Fruit fly (Drosophila melanogaster) whole organism, prepupa: Measurements from ENCODE around the gene GstD2.

Experiments used
- CG10631 ChIP-seq: fragments of 200-800 bp; sonication (Bioruptor generic); optimal IDR thresholded peaks from 2 replicates; lab custom pipeline; 2016; ENCODE audit warnings: missing biosample characterization, missing genetic modification characterization
- CG11902 ChIP-seq: fragments of 200-800 bp; sonication (Bioruptor generic); optimal IDR thresholded peaks from 3 replicates; lab custom pipeline; 2016; ENCODE audit warnings: missing biosample characterization, missing genetic modification characterization
- CG15336 ChIP-seq: fragments of 200-800 bp; sonication (Bioruptor generic); IDR thresholded peaks from 2 replicates; pipeline ENCODE4 v1.3.6; 2022; ENCODE audit warnings: missing biosample characterization, missing genetic modification characterization
- CG1621 ChIP-seq: fragments of 200-800 bp; sonication (Bioruptor generic); optimal IDR thresholded peaks from 3 replicates; lab custom pipeline; 2018; ENCODE audit warnings: missing biosample characterization, mild to moderate bottlenecking, missing genetic modification characterization
- CG16779 ChIP-seq: fragments of 200-800 bp; sonication (Bioruptor generic); optimal IDR thresholded peaks from 3 replicates; lab custom pipeline; 2017; ENCODE audit warnings: missing biosample characterization, mild to moderate bottlenecking, missing genetic modification characterization
- CG32006 ChIP-seq: fragments of 200-800 bp; sonication (Bioruptor generic); optimal IDR thresholded peaks from 3 replicates; lab custom pipeline; 2017; ENCODE audit warnings: missing biosample characterization, mild to moderate bottlenecking, missing genetic modification characterization
- CG34406 ChIP-seq: fragments of 200-800 bp; sonication (Bioruptor generic); optimal IDR thresholded peaks from 3 replicates; lab custom pipeline; 2016; ENCODE audit warnings: missing biosample characterization, missing genetic modification characterization
- CG3919 ChIP-seq: fragments of 200-800 bp; sonication (Bioruptor generic); optimal IDR thresholded peaks from 3 replicates; lab custom pipeline; 2016; ENCODE audit warnings: missing biosample characterization, missing genetic modification characterization
- CG4318 ChIP-seq: fragments of 200-800 bp; sonication (Bioruptor generic); optimal IDR thresholded peaks from 3 replicates; lab custom pipeline; 2017; ENCODE audit warnings: missing biosample characterization, mild to moderate bottlenecking, missing genetic modification characterization
- CG6163 ChIP-seq: fragments of 200-800 bp; sonication (Bioruptor generic); IDR thresholded peaks from 3 replicates; pipeline ENCODE4 v1.3.6; 2022; ENCODE audit warnings: missing biosample characterization, missing genetic modification characterization
- CG6792 ChIP-seq: fragments of 200-800 bp; sonication (Bioruptor generic); optimal IDR thresholded peaks from 3 replicates; lab custom pipeline; 2016; ENCODE audit warnings: missing biosample characterization, missing genetic modification characterization
- CG6854 ChIP-seq: fragments of 200-800 bp; sonication (Bioruptor generic); optimal IDR thresholded peaks from 2 replicates; lab custom pipeline; 2017; ENCODE audit warnings: missing biosample characterization, mild to moderate bottlenecking, missing genetic modification characterization
- CG7368 ChIP-seq: fragments of 200-800 bp; sonication (Bioruptor generic); optimal IDR thresholded peaks from 3 replicates; lab custom pipeline; 2016; ENCODE audit warnings: missing biosample characterization, missing genetic modification characterization
- CG8119 ChIP-seq: fragments of 200-800 bp; sonication (Bioruptor generic); IDR thresholded peaks from 3 replicates; pipeline ENCODE4 v1.3.6; 2022; ENCODE audit warnings: missing biosample characterization, missing genetic modification characterization
- CG8319 ChIP-seq: fragments of 200-800 bp; sonication (Bioruptor generic); optimal IDR thresholded peaks from 3 replicates; lab custom pipeline; 2016; ENCODE audit warnings: missing biosample characterization, missing genetic modification characterization
- Eip75B ChIP-seq: fragments of 200-800 bp; sonication (Bioruptor generic); optimal IDR thresholded peaks from 3 replicates; lab custom pipeline; 2016; ENCODE audit warnings: missing biosample characterization, missing genetic modification characterization
- Eip78C ChIP-seq: fragments of 200-800 bp; sonication (Bioruptor generic); peaks from one replicate; lab custom pipeline; 2016; ENCODE audit warnings: missing biosample characterization, missing genetic modification characterization
- Eip93F ChIP-seq: fragments of 200-800 bp; sonication (Bioruptor generic); optimal IDR thresholded peaks from 2 replicates; lab custom pipeline; 2016; ENCODE audit warnings: missing biosample characterization, mild to moderate bottlenecking, missing genetic modification characterization
- Ets21C ChIP-seq: fragments of 200-800 bp; sonication (Bioruptor generic); optimal IDR thresholded peaks from 3 replicates; lab custom pipeline; 2016; ENCODE audit warnings: missing biosample characterization, missing genetic modification characterization
- Hr38 ChIP-seq: sonication (Bioruptor generic); optimal IDR thresholded peaks from 2 replicates; lab custom pipeline; 2016; ENCODE audit warnings: missing biosample characterization, missing genetic modification characterization
- Hr39 ChIP-seq: fragments of 200-800 bp; sonication (Bioruptor generic); optimal IDR thresholded peaks from 2 replicates; lab custom pipeline; 2016; ENCODE audit warnings: missing biosample characterization, missing genetic modification characterization
- OdsH ChIP-seq: fragments of 200-800 bp; sonication (Bioruptor generic); optimal IDR thresholded peaks from 3 replicates; lab custom pipeline; 2016; ENCODE audit warnings: missing biosample characterization, missing genetic modification characterization
- Smox ChIP-seq: fragments of 200-800 bp; sonication (Bioruptor generic); optimal IDR thresholded peaks from 3 replicates; lab custom pipeline; 2016; ENCODE audit warnings: missing biosample characterization, missing genetic modification characterization
- Sox14 ChIP-seq: fragments of 200-800 bp; sonication (Bioruptor generic); optimal IDR thresholded peaks from 3 replicates; lab custom pipeline; 2016; ENCODE audit warnings: missing biosample characterization, missing genetic modification characterization
- achi ChIP-seq: fragments of 200-800 bp; sonication (Bioruptor generic); optimal IDR thresholded peaks from 3 replicates; lab custom pipeline; 2016; ENCODE audit warnings: missing biosample characterization, missing genetic modification characterization
- acj6 ChIP-seq: fragments of 200-800 bp; sonication (Bioruptor generic); optimal IDR thresholded peaks from 3 replicates; lab custom pipeline; 2016; ENCODE audit warnings: missing biosample characterization, missing genetic modification characterization
- cyc ChIP-seq: fragments of 200-800 bp; sonication (Bioruptor generic); optimal IDR thresholded peaks from 3 replicates; lab custom pipeline; 2016; ENCODE audit warnings: missing biosample characterization, missing genetic modification characterization
- dac ChIP-seq: fragments of 200-800 bp; sonication (Bioruptor generic); optimal IDR thresholded peaks from 2 replicates; lab custom pipeline; 2017; ENCODE audit warnings: missing biosample characterization, mild to moderate bottlenecking, missing genetic modification characterization
- dsx ChIP-seq: fragments of 200-800 bp; optimal IDR thresholded peaks from 3 replicates; lab custom pipeline; 2019; ENCODE audit warnings: missing biosample characterization, mild to moderate bottlenecking, missing genetic modification characterization, moderate library complexity; ENCODE audit not compliant: poor library complexity, severe bottlenecking
- esn ChIP-seq: fragments of 200-800 bp; sonication (Bioruptor generic); optimal IDR thresholded peaks from 2 replicates; lab custom pipeline; 2016; ENCODE audit warnings: missing biosample characterization, mild to moderate bottlenecking, missing genetic modification characterization, moderate library complexity
- fd59A ChIP-seq: fragments of 200-800 bp; sonication (Bioruptor generic); optimal IDR thresholded peaks from 2 replicates; lab custom pipeline; 2017; ENCODE audit warnings: missing biosample characterization, mild to moderate bottlenecking, missing genetic modification characterization, missing genetic modification reagents
- fd85E ChIP-seq: fragments of 200-800 bp; sonication (Bioruptor generic); optimal IDR thresholded peaks from 3 replicates; lab custom pipeline; 2016; ENCODE audit warnings: missing biosample characterization, missing genetic modification characterization
- fkh ChIP-seq: fragments of 200-800 bp; sonication (Bioruptor generic); optimal IDR thresholded peaks from 3 replicates; lab custom pipeline; 2017; ENCODE audit warnings: missing biosample characterization, mild to moderate bottlenecking, missing genetic modification characterization, moderate library complexity
- net ChIP-seq: fragments of 200-800 bp; sonication (Bioruptor generic); optimal IDR thresholded peaks from 3 replicates; lab custom pipeline; 2016; ENCODE audit warnings: missing biosample characterization, missing genetic modification characterization
- pdm3 ChIP-seq: fragments of 200-800 bp; sonication (Bioruptor generic); optimal IDR thresholded peaks from 3 replicates; lab custom pipeline; 2016; ENCODE audit warnings: missing biosample characterization, missing genetic modification characterization
- spab ChIP-seq: fragments of 200-800 bp; sonication (Bioruptor generic); optimal IDR thresholded peaks from 2 replicates; lab custom pipeline; 2017; ENCODE audit warnings: missing biosample characterization, mild to moderate bottlenecking, missing genetic modification characterization, missing genetic modification reagents
- ss ChIP-seq, 2 experiments: fragments of 200-800 bp; sonication (Bioruptor generic); optimal IDR thresholded peaks; 2 replicates in 1 of 2; 3 replicates in 1 of 2; lab custom pipeline; 2017 to 2018; ENCODE audit warnings: mild to moderate bottlenecking in 2 of 2, missing biosample characterization in 2 of 2, missing genetic modification characterization in 2 of 2, moderate library complexity in 1 of 2
- svp ChIP-seq: fragments of 200-800 bp; sonication (Bioruptor generic); peaks from one replicate; lab custom pipeline; 2016; ENCODE audit warnings: missing biosample characterization, missing genetic modification characterization
- vri ChIP-seq: fragments of 200-800 bp; sonication (Bioruptor generic); optimal IDR thresholded peaks from 3 replicates; lab custom pipeline; 2016; ENCODE audit warnings: missing biosample characterization, mild to moderate bottlenecking, missing genetic modification characterization

GstD2 gene

DNA sequence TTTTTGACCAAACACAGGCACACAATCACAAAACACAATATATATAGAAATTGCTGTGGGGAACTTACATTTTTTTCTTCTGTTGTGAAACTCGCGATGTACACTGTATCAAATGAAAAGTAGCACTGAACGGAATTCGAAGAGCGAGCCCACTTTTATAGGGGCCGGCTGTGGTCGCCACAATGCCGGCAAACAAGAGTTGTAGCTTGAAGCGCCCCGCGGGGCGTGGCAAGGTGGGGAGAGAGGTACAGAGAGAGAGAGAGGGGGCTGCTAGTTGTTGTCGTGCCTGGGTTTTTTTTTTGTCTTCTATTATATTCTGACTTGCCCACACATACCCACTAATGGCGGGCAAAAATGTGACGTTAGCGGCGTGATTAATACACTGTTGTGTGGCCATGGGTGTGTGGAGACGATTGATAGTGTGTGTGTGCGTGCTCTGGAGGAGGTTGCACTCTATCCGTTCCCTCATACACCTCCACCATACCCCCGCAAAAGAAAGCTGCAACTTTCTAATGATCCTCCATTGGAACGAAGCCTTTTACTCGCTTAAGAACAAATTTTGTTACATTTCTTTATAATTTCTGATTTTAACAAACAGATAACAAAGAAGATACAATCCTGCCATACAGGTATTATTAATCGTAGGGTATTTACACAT is 2.5 kb upstream of the GstD2 start, which contains the start of gene GstD1 (continued):
- TF ChIP-seq Hr38 (GFP tag; lab: Kevin White, UChicago) (no peak), acj6 (peak; percentile 43), Eip75B (GFP tag; lab: Kevin White, UChicago) (peak; percentile 35), CG15336 (peak; percentile 76), esn (GFP tag; lab: Kevin White, UChicago) (peak; percentile 60), cyc (GFP tag; lab: Kevin White, UChicago) (peak; percentile 60), Eip93F (GFP tag; lab: Kevin White, UChicago) (no peak), Ets21C (peak; percentile 39), CG7368 (GFP tag; lab: Kevin White, UChicago) (peak; percentile 1), CG4318 (GFP tag; lab: Kevin White, UChicago) (peak; percentile 76), fkh (GFP tag; lab: Kevin White, UChicago) (peak; percentile 62), Smox (peak; percentile 36), Eip78C (GFP tag; lab: Kevin White, UChicago) (peak; percentile 89), CG32006 (GFP tag; lab: Kevin White, UChicago) (peak; percentile 89), CG6854 (GFP tag; lab: Kevin White, UChicago) (no peak), CG8319 (no peak), CG6163 (GFP tag; lab: Robert Waterston, UW) (peak; percentile 69), fd85E (GFP tag; lab: Kevin White, UChicago) (no peak)

- no peak for TF ChIP-seq CG15336
- TF ChIP-seq CG6792 (GFP tag; lab: Kevin White, UChicago): no peak
- no peak for TF ChIP-seq fd59A (GFP tag; lab: Kevin White, UChicago)
- no peak for TF ChIP-seq dac (GFP tag; lab: Kevin White, UChicago)
- no peak for TF ChIP-seq Ets21C
- TF ChIP-seq CG8319: no peak
- TF ChIP-seq spab (GFP tag; lab: Kevin White, UChicago): no peak
- TF ChIP-seq Eip75B (GFP tag; lab: Kevin White, UChicago): no peak
- no peak for TF ChIP-seq CG11902 (GFP tag; lab: Kevin White, UChicago)
- no peak for TF ChIP-seq pdm3 (GFP tag; lab: Kevin White, UChicago)
- no peak for TF ChIP-seq CG7368 (GFP tag; lab: Kevin White, UChicago)
- no peak for TF ChIP-seq Sox14
- TF ChIP-seq CG4318 (GFP tag; lab: Kevin White, UChicago): no peak
- peak; percentile 57 for TF ChIP-seq svp
- TF ChIP-seq Eip93F (GFP tag; lab: Kevin White, UChicago): no peak
- no peak for TF ChIP-seq CG1621 (tag; lab: Kevin White, UChicago)
- TF ChIP-seq achi (GFP tag; lab: Kevin White, UChicago): no peak
- no peak for TF ChIP-seq vri (GFP tag; lab: Kevin White, UChicago)
- no peak for TF ChIP-seq OdsH (GFP tag; lab: Kevin White, UChicago)
- TF ChIP-seq CG6854 (GFP tag; lab: Kevin White, UChicago): peak; percentile 10
- TF ChIP-seq CG16779 (tag; lab: Kevin White, UChicago): no peak
- peak; percentile 59 for TF ChIP-seq fkh (GFP tag; lab: Kevin White, UChicago)
- no peak for TF ChIP-seq CG3919
- peak; percentile 28 for TF ChIP-seq CG10631 (GFP tag; lab: Kevin White, UChicago)
- TF ChIP-seq Hr39 (GFP tag; lab: Kevin White, UChicago): no peak
- no peak for TF ChIP-seq net (GFP tag; lab: Kevin White, UChicago)
These were observed 1.8 kb upstream of the GstD2 start for dm6 chr3R:12369793-12370642.

dm6 chr3R:12370643-12370995 is 1.2 kb upstream of the GstD2 start:
- TF ChIP-seq ss (GFP tag; optimal IDR thresholded peaks at IDR 0.05; lab: Kevin White, UChicago) (peak; percentile 11 to 27), Eip93F (GFP tag; lab: Kevin White, UChicago) (no peak), CG7368 (GFP tag; lab: Kevin White, UChicago) (no peak), dsx (peak; percentile 22), Eip78C (GFP tag; lab: Kevin White, UChicago) (peak; percentile 67), svp (peak; percentile 58), CG34406 (no peak), CG6163 (GFP tag; lab: Robert Waterston, UW) (0 out of 3 replicates have a peak, but pooled peaks have one; percentile 44), CG8119 (GFP tag; lab: Robert Waterston, UW) (0 out of 3 replicates have a peak, but pooled peaks have one; percentile 34)
